Fruit fly (Drosophila melanogaster) whole organism, adult: Measurements from ENCODE around the gene zormin.

ENCODE experiments used
- CG11617 ChIP-seq: fragments of 200-800 bp; sonication (Bioruptor generic); optimal IDR thresholded peaks from 2 replicates; lab custom pipeline; 2017; ENCODE audit warnings: mild to moderate bottlenecking, missing biosample characterization, missing genetic modification reagents, missing genetic modification characterization
- CG12768 ChIP-seq: fragments of 200-800 bp; sonication (Bioruptor generic); optimal IDR thresholded peaks from 2 replicates; lab custom pipeline; 2017; ENCODE audit warnings: missing biosample characterization, missing genetic modification characterization, mild to moderate bottlenecking, moderate library complexity, missing genetic modification reagents
- CG1620 ChIP-seq: fragments of 200-800 bp; sonication (Bioruptor generic); optimal IDR thresholded peaks from 2 replicates; lab custom pipeline; 2016; ENCODE audit warnings: missing biosample characterization, missing genetic modification characterization
- CG33017 ChIP-seq: fragments of 200-800 bp; sonication (Bioruptor generic); optimal IDR thresholded peaks from 2 replicates; lab custom pipeline; 2018; ENCODE audit warnings: missing biosample characterization, mild to moderate bottlenecking, missing genetic modification characterization, moderate library complexity
- CG5204 ChIP-seq: fragments of 200-800 bp; sonication (Bioruptor generic); optimal IDR thresholded peaks from 2 replicates; lab custom pipeline; 2016; ENCODE audit warnings: missing biosample characterization, missing genetic modification characterization
- Clk ChIP-seq: fragments of 200-800 bp; sonication (Bioruptor generic); optimal IDR thresholded peaks from 2 replicates; lab custom pipeline; 2017; ENCODE audit warnings: missing biosample characterization, missing genetic modification characterization
- Crg-1 ChIP-seq: fragments of 200-800 bp; sonication (Bioruptor generic); optimal IDR thresholded peaks from 2 replicates; lab custom pipeline; 2016; ENCODE audit warnings: missing biosample characterization, missing genetic modification characterization
- kay ChIP-seq: fragments of 200-800 bp; sonication (Bioruptor generic); peaks from one replicate; lab custom pipeline; 2016; ENCODE audit warnings: missing biosample characterization, missing genetic modification characterization, borderline replicate concordance
- pad ChIP-seq: fragments of 200-800 bp; sonication (Bioruptor generic); optimal IDR thresholded peaks from 3 replicates; lab custom pipeline; 2017; ENCODE audit warnings: missing biosample characterization, missing genetic modification characterization, mild to moderate bottlenecking, moderate library complexity, missing genetic modification reagents
- tj ChIP-seq: fragments of 200-800 bp; sonication (Bioruptor generic); optimal IDR thresholded peaks from 3 replicates; lab custom pipeline; 2017; ENCODE audit warnings: missing biosample characterization, mild to moderate bottlenecking, missing genetic modification characterization, moderate library complexity

DNA sequence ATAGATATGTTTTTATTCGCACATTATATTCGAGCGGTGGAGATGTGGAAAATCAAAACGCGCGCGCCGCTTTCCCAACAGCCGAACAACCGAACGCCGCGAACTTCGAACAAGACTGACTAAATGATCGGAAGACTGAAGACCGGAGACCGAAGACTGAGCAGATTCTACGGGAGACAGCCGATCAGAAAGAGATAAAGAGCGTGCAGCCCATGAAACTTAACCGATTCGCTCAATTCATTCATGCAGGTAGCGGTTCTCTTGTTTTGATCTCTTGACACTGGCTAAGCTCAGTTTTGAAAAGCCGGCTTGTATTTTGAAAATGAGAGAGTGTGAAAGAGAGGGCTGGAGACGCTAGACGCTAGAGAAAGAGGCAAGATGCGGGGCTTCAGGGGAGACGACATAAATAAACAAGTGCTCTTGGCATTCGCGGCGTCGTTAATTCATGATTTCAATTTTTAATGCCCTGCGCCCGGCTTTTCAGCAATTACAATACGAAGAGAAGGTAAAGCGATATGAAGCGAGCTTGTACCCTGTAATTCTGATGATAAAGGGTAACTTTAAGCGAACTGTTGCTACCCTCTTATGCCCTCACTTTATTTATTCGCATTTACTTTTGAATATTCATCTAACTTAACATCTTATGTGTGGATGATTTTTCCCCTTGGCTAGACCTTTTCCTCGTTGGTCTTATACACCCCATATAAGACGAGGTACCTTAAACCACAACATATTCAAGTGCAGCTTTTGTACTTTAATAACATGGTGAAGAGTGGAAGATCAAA is at the start of gene zormin:
- TF ChIP-seq CG5204 (GFP tag; lab: Kevin White, UChicago) (no peak), CG12768 (GFP tag; lab: Kevin White, UChicago) (no peak), Crg-1 (GFP tag; lab: Kevin White, UChicago) (no peak), pad (no peak), CG11617 (GFP tag; lab: Kevin White, UChicago) (no peak), kay (GFP tag; lab: Kevin White, UChicago) (peak; percentile 14), CG33017 (tag; lab: Kevin White, UChicago) (no peak), Clk (GFP tag; lab: Kevin White, UChicago) (no peak), CG1620 (GFP tag; lab: Kevin White, UChicago) (no peak), tj (GFP tag; lab: Kevin White, UChicago) (no peak)
